Worm (Caenorhabditis elegans): Measurements from ENCODE around the gene pqn-67.

DNA sequence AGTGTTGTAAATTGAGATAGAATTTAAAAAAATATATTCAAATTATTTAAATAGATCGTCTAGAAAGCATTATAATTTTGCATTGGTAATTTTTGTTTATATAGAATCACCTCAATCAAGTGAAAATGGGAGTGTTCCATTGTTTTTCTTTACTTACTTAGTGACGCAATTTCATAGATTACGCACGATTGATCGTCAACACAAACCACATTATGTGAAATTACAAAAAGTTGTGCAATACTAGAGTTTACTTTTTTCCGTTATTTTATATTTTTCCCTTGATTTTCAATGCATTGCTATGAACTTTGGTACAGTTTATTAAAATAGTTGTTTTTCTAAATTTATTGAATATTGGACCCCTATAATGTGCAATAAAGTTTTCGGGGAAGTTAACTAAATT, 15.2 kb downstream of the pqn-67 start, which contains the start of gene T16G1.5:
- no peak for TF ChIP-seq med-1 (GFP tag; optimal IDR thresholded peaks at IDR 0.05; ENCODE audit: insufficient read depth)
- no peak for TF ChIP-seq flt-1 (GFP tag; IDR thresholded peaks at IDR 0.05)
- TF ChIP-seq klf-2 (GFP tag; conservative IDR thresholded peaks at IDR 0.05): no peak
- TF ChIP-seq ztf-23 (GFP tag; IDR thresholded peaks at IDR 0.05): no peak
